Worm (Caenorhabditis elegans): Measurements from ENCODE around the gene K02E2.1.
"Not testable (repeated sequence)": the region's sequence is repeated elsewhere in the genome, so short reads cannot be mapped to it uniquely, and the experiment has no call there.

The K02E2.1 gene

DNA sequence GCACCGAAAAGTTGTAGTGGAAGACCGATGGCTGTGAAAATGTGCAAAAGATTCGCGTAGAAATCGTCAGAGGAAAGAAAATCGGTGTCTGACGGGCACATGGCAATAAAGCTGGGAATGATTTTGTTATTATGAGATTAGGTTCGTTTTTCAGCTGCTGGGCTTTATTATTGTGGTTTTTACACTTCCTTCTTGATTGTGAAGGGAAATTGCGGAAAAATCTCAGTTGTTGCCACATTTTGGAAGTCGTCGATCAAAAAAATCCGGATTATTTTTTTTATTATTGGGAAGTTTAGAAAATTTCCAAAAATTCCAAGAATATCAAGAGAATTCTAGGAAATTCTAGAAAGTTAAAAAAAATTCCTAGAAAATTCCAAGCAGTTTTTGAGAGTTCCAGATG, 17.9 kb downstream of the K02E2.1 start, which contains the start of gene srh-177:
Gene srh-177, minus strand, starts transcription at position 101 of the 400 bp plus-strand sequence.
- not testable (repeated sequence) for TF ChIP-seq dao-5, W03F9.2, him-1 (tag; optimal IDR thresholded peaks at IDR 0.05)

DNA sequence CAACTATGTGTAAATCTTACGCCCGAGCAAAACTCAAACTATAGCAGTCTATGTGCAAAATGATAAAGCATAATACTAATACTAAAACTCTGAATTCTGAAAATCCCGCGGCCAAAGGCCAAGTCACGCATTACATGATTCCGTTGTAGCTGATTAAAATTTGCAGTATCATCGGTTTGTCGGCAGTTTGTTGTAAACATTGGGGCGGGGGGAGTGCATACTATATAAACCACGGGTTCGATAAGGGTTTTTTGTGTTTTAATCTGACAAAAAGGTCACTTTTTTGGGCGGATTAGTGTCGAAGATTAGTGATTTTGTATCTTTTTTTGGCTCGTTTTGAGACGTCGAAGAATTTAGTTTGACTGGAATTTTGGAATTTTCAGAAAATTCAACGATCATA, 23.2 kb downstream of the K02E2.1 start:
- TF ChIP-seq W03F9.2 (tag; optimal IDR thresholded peaks at IDR 0.05) (no peak), him-1 (tag; optimal IDR thresholded peaks at IDR 0.05) (no peak), dao-5 (tag; optimal IDR thresholded peaks at IDR 0.05) (no peak)

DNA sequence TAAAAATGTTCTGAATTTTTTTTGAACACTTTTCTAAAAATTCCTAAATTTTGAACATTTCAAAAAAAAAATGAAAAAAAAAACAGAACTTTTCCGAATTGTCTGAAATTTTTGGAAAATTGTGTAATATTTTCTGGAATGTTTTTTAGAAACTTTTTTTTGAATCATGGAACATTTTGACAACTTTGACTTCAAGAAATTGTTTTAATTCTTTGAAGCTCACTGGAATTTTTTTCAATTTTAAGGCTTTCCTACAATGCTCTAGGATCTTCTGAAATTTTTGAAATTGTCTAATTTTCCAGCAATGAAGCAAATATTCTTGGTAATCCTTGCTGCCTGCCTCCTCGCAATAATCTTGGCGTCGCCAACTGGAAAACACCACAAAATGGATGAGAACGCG, 23.9 kb downstream of the K02E2.1 start, which contains the start of gene ins-35:
Gene ins-35, plus strand, starts transcription at position 301 of the 400 bp plus-strand sequence.
- TF ChIP-seq W03F9.2 (tag; optimal IDR thresholded peaks at IDR 0.05) (no peak), him-1 (tag; optimal IDR thresholded peaks at IDR 0.05) (no peak), dao-5 (tag; optimal IDR thresholded peaks at IDR 0.05) (no peak)

DNA sequence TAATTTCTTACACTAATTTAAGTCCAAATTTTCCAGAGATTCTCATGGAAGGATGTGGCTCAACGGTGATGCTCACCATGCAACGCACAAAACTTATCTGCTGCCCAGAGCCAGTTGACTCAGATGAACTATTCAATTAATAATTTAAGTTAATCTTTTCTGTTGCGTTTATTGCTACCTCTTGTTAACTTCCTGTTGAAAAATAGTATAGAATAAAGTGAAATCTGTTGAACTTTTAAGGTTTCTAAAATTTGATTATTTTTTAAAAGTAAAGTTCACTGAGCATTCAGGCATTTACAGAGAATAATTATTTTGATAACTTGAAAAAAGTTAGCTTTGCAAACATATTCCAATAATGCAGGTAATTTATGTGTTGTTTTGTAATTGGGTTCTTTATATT, 24.8 kb downstream of the K02E2.1 start:
- no peak for TF ChIP-seq dao-5 (tag; optimal IDR thresholded peaks at IDR 0.05)
- no peak for TF ChIP-seq him-1 (tag; optimal IDR thresholded peaks at IDR 0.05)
- no peak for TF ChIP-seq W03F9.2 (tag; optimal IDR thresholded peaks at IDR 0.05)

DNA sequence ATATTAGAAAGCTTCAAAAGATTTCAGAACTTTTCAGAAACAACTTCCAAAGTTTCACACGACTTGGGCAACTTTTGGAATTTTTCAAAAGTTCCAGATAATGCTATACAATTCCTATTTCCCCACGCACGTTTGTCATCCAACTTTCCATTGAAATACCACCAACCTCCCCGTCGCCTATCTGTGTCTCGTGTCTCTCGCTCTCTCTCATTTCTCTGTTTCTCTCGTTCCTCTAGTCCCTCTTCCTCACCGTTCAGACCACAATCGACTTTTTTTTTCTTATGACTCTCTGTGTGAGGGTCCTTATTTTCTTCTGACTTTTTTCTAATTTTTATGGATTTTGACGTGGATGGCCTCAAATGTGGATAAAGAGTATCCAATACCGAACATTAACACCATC, 29.0 kb downstream of the K02E2.1 start, which contains the start of gene K02E2.6:
Gene K02E2.6, plus strand, starts transcription at position 242 of the 400 bp plus-strand sequence.
- TF ChIP-seq W03F9.2 (tag; optimal IDR thresholded peaks at IDR 0.05) (no peak), dao-5 (tag; optimal IDR thresholded peaks at IDR 0.05) (no peak), him-1 (tag; optimal IDR thresholded peaks at IDR 0.05) (no peak)

DNA sequence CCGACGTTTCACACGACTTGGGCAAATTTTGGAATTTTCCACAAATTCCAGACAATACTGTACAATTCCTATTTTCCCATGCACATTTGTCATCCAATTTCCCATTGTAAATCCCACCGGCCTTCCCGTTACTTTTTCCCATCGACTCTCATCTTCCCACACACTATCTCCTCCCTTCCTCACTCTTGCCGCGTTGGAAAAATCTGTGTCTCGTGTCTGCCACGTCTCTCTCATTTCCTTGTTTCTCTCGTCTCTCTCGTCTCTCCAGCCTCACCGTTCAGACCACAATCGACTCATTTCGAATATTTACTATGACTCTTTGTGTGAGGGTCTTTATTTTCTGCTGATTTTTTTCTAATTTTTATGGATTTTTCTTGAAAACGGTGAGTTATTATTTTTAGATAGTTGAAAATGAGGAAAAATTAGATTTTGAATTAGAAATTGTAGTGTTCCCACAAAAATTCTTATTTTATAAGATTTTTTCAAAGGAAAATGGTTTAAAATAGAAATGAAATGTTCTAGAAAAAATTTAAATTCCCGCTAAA, 31.8 kb downstream of the K02E2.1 start, which contains the start of gene K02E2.11:
Gene K02E2.11, plus strand, starts transcription at position 251 of the 545 bp plus-strand sequence.
- TF ChIP-seq dao-5 (tag; optimal IDR thresholded peaks at IDR 0.05) (no peak), W03F9.2 (tag; optimal IDR thresholded peaks at IDR 0.05) (peak; percentile 11)

DNA sequence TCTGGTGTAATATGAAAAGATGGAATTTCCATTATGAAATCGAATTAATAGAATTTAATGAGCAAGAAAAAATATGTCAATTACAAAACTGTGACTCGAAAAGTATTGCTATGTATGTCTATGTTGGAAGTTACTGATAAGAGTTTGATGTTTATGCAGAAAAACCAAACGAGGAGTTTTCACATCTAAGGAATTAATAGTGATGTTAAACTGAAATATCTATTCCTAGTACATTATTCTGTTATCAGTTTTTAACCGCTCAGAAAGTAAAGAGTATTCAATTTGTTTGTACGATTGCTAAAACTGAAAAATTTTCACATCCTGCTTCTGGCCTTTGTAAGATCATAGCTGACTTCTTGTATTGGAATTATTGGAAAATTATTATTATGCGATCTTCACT, 35.6 kb downstream of the K02E2.1 start, which contains the start of gene K02E2.7:
Gene K02E2.7, minus strand, starts transcription at position 101 of the 400 bp plus-strand sequence.
- TF ChIP-seq W03F9.2 (tag; optimal IDR thresholded peaks at IDR 0.05) (no peak), dao-5 (tag; optimal IDR thresholded peaks at IDR 0.05) (no peak), him-1 (tag; optimal IDR thresholded peaks at IDR 0.05) (no peak)

DNA sequence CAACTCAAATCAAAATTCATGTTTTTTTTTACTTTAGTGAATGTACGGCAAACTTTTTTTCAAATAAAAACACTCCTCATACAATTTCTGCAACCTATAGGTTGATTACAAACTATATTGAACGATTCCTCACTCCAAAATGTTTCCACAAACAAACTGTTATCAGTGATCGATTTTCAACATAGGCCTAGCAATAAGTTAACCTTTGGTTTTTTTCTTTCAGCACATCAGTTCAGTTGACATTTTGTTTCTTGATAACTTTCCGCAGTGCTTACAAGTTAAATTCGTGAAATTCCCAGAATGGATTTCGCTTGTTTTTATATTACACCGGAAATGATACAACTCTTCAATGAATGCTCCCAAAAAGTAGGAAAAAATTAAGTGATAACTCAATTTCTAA, 36.1 kb downstream of the K02E2.1 start, which contains the start of gene F53H2.1:
Gene F53H2.1, plus strand, starts transcription at position 301 of the 400 bp plus-strand sequence.
- TF ChIP-seq him-1 (tag; optimal IDR thresholded peaks at IDR 0.05) (no peak), W03F9.2 (tag; optimal IDR thresholded peaks at IDR 0.05) (no peak), dao-5 (tag; optimal IDR thresholded peaks at IDR 0.05) (no peak)

DNA sequence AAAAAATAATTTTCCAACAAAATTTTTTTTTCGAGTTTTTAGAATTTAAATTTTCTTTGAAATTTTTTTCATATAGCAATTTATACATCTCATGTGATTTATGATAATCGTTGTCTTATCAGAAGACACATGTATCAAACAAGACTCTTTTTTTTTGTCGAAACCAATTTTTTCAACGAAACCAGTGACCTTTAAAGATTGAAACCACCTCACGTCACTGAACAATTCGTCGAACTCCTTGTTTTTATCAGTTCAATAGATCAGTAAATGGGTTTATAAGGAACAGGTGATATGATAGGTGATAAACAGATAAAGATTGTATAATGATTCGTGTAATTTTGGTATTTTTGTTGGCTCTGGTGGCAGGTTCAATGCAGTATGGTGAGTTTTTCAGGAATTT, 42.5 kb downstream of the K02E2.1 start, which contains the start of gene cnc-7:
Gene cnc-7, plus strand, starts transcription at position 301 of the 400 bp plus-strand sequence.
- TF ChIP-seq him-1 (tag; optimal IDR thresholded peaks at IDR 0.05) (no peak), W03F9.2 (tag; optimal IDR thresholded peaks at IDR 0.05) (no peak), dao-5 (tag; optimal IDR thresholded peaks at IDR 0.05) (no peak)

DNA sequence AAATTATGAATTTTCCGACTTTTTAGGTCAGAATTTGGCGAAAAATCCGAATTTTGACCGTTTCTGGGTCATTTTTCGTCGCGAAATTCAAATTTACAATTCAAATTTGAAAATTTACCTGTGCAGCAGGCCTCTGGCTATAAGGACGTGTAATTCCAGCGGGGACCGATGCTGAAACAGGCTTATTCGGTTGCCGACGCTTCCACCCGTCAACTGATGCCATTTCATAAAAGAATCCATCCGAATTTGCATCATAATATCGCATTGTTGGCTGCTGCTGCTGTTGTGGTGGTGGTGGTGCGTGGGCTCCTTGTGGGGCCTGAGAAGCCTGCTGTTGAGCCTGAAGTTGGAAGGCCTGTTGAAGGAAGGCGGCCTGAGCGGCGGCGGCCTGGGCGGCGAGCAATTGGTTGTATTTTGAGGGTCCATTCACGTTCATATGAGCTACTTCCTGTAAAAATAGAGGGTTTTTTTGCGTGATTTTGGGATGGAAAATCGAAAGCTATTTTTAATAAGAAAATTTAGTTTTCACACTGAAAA, 48.3 kb downstream of the K02E2.1 start:
- TF ChIP-seq W03F9.2 (tag; optimal IDR thresholded peaks at IDR 0.05) (no peak), him-1 (tag; optimal IDR thresholded peaks at IDR 0.05) (no peak), dao-5 (tag; optimal IDR thresholded peaks at IDR 0.05) (no peak)

DNA sequence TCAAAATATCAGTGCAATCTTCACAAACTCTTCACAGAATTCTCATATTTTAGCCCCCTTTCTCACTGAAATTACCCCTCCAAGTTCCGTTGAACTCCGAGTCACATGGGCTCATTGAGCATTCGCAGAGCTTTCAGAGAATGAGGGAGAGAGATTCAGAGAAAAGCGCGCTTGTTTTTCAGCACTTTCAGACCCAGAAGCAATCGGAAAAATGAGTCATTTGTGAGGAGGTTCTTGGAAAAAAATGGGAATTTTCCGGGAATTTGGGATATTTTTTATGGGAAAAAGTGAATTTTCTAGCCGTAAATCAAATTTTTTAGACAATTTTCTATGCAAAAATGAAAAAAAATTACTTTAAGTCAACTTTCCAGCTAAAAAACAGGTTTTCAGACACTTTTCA, 51.5 kb downstream of the K02E2.1 start:
- no peak for TF ChIP-seq W03F9.2 (tag; optimal IDR thresholded peaks at IDR 0.05)
- TF ChIP-seq dao-5 (tag; optimal IDR thresholded peaks at IDR 0.05): no peak
- no peak for TF ChIP-seq him-1 (tag; optimal IDR thresholded peaks at IDR 0.05)
